Fruit fly (Drosophila melanogaster) whole organism, embryonic: ENCODE results near the gene CG15141.

Experiments
- Abd-B ChIP-seq: fragments of 200-800 bp; sonication (Bioruptor generic); optimal IDR thresholded peaks from 2 replicates; lab custom pipeline; 2018; ENCODE audit warnings: missing biosample characterization, mild to moderate bottlenecking, missing genetic modification characterization, moderate library complexity
- Adf1 ChIP-seq: fragments of 200-800 bp; sonication (Bioruptor generic); IDR thresholded peaks from 2 replicates; pipeline ENCODE4 v1.3.6; 2022; ENCODE audit warnings: missing biosample characterization, missing genetic modification characterization
- Asciz ChIP-seq: fragments of 200-800 bp; sonication (Bioruptor generic); optimal IDR thresholded peaks from 2 replicates; lab custom pipeline; 2017; ENCODE audit warnings: missing biosample characterization, mild to moderate bottlenecking, missing genetic modification characterization, missing genetic modification reagents
- Bdp1 ChIP-seq: fragments of 200-800 bp; sonication (Bioruptor generic); optimal IDR thresholded peaks from 3 replicates; lab custom pipeline; 2016; ENCODE audit warnings: missing biosample characterization, missing genetic modification characterization
- CG10462 ChIP-seq: fragments of 200-800 bp; sonication (Bioruptor generic); optimal IDR thresholded peaks from 2 replicates; lab custom pipeline; 2016; ENCODE audit warnings: missing biosample characterization, missing genetic modification characterization
- CG10959 ChIP-seq: fragments of 200-800 bp; sonication (Bioruptor generic); IDR thresholded peaks from 2 replicates; pipeline ENCODE4 v1.3.6; 2022; ENCODE audit warnings: missing biosample characterization, missing genetic modification characterization
- CG10979 ChIP-seq: fragments of 200-800 bp; sonication (Bioruptor generic); optimal IDR thresholded peaks from 2 replicates; lab custom pipeline; 2018; ENCODE audit warnings: missing biosample characterization, mild to moderate bottlenecking, missing genetic modification characterization, moderate library complexity
- CG12942 ChIP-seq: fragments of 200-800 bp; sonication (Bioruptor generic); optimal IDR thresholded peaks from 3 replicates; lab custom pipeline; 2016; ENCODE audit warnings: missing biosample characterization, missing genetic modification characterization
- CG1603 ChIP-seq: fragments of 200-800 bp; sonication (Bioruptor generic); optimal IDR thresholded peaks from 2 replicates; lab custom pipeline; 2019; ENCODE audit warnings: missing biosample characterization, mild to moderate bottlenecking, missing genetic modification characterization, moderate library complexity
- CG16863 ChIP-seq: fragments of 200-800 bp; sonication (Bioruptor generic); optimal IDR thresholded peaks from 3 replicates; lab custom pipeline; 2016; ENCODE audit warnings: missing biosample characterization, missing genetic modification characterization
- CG17361 ChIP-seq: fragments of 200-800 bp; sonication (Bioruptor generic); IDR thresholded peaks from 3 replicates; pipeline ENCODE4 v1.3.6; 2022; ENCODE audit warnings: missing biosample characterization, missing genetic modification characterization
- CG17385 ChIP-seq: fragments of 200-800 bp; sonication (Bioruptor generic); optimal IDR thresholded peaks from 3 replicates; lab custom pipeline; 2018; ENCODE audit warnings: missing biosample characterization, mild to moderate bottlenecking, missing genetic modification characterization
- CG2116 ChIP-seq: fragments of 200-800 bp; sonication (Bioruptor generic); optimal IDR thresholded peaks from 3 replicates; lab custom pipeline; 2018; ENCODE audit warnings: missing biosample characterization, mild to moderate bottlenecking, missing genetic modification characterization
- CG2678 ChIP-seq: fragments of 200-800 bp; sonication (Bioruptor generic); optimal IDR thresholded peaks from 3 replicates; lab custom pipeline; 2019; ENCODE audit warnings: missing biosample characterization, mild to moderate bottlenecking, missing genetic modification characterization, moderate library complexity
- CG30020 ChIP-seq: fragments of 200-800 bp; optimal IDR thresholded peaks from 2 replicates; lab custom pipeline; 2019; ENCODE audit warnings: missing biosample characterization, mild to moderate bottlenecking, missing genetic modification characterization, moderate library complexity
- CG32532 ChIP-seq: fragments of 200-800 bp; sonication (Bioruptor generic); IDR thresholded peaks from 2 replicates; pipeline ENCODE4 v1.3.6; 2022; ENCODE audit warnings: missing biosample characterization, missing genetic modification characterization
- CG34224 ChIP-seq: fragments of 200-800 bp; sonication (Bioruptor generic); IDR thresholded peaks from 3 replicates; pipeline ENCODE4 v1.3.6; 2022; ENCODE audit warnings: missing biosample characterization, missing genetic modification characterization; ENCODE audit not compliant: partially characterized antibody
- CG4617 ChIP-seq: fragments of 200-800 bp; sonication (Bioruptor generic); optimal IDR thresholded peaks from 3 replicates; lab custom pipeline; 2016; ENCODE audit warnings: missing biosample characterization, missing genetic modification characterization, borderline replicate concordance
- CG6765 ChIP-seq: fragments of 200-800 bp; sonication (Bioruptor generic); optimal IDR thresholded peaks from 3 replicates; lab custom pipeline; 2017; ENCODE audit warnings: missing biosample characterization, mild to moderate bottlenecking, missing genetic modification characterization
- CG6791 ChIP-seq: fragments of 200-800 bp; sonication (Bioruptor generic); IDR thresholded peaks from 3 replicates; pipeline ENCODE4 v1.3.6; 2022; ENCODE audit warnings: missing biosample characterization, missing genetic modification characterization; ENCODE audit not compliant: partially characterized antibody
- CG9437 ChIP-seq: fragments of 200-800 bp; sonication (Bioruptor generic); optimal IDR thresholded peaks from 2 replicates; lab custom pipeline; 2018; ENCODE audit warnings: missing biosample characterization, mild to moderate bottlenecking, missing genetic modification characterization
- CG9817 ChIP-seq: fragments of 200-800 bp; sonication (Bioruptor generic); optimal IDR thresholded peaks from 2 replicates; lab custom pipeline; 2018; ENCODE audit warnings: missing biosample characterization, mild to moderate bottlenecking, missing genetic modification characterization, moderate library complexity
- CG9876 ChIP-seq: fragments of 200-800 bp; sonication (Bioruptor generic); optimal IDR thresholded peaks from 2 replicates; lab custom pipeline; 2016; ENCODE audit warnings: missing biosample characterization, missing genetic modification characterization
- CHES-1-like ChIP-seq: fragments of 200-800 bp; sonication (Bioruptor generic); optimal IDR thresholded peaks from 2 replicates; lab custom pipeline; 2016; ENCODE audit warnings: missing biosample characterization, missing genetic modification characterization
- GATAe ChIP-seq: fragments of 200-800 bp; sonication (Bioruptor generic); conservative IDR thresholded peaks from 2 replicates; pipeline ENCODE4 v1.3.6; 2022; ENCODE audit warnings: missing biosample characterization, missing genetic modification characterization
- HHEX ChIP-seq: fragments of 200-800 bp; sonication (Bioruptor generic); optimal IDR thresholded peaks from 3 replicates; lab custom pipeline; 2017; ENCODE audit warnings: missing biosample characterization, mild to moderate bottlenecking, missing genetic modification characterization, missing genetic modification reagents
- NC2α ChIP-seq: fragments of 200-800 bp; sonication (Bioruptor generic); optimal IDR thresholded peaks from 2 replicates; lab custom pipeline; 2016; ENCODE audit warnings: missing biosample characterization, missing genetic modification characterization
- Nf-YB ChIP-seq: fragments of 200-800 bp; sonication (Bioruptor generic); optimal IDR thresholded peaks from 3 replicates; lab custom pipeline; 2019; ENCODE audit warnings: missing biosample characterization, mild to moderate bottlenecking, missing genetic modification characterization, moderate library complexity
- Ssrp ChIP-seq: fragments of 200-800 bp; sonication (Bioruptor generic); optimal IDR thresholded peaks from 2 replicates; lab custom pipeline; 2018; ENCODE audit warnings: missing biosample characterization, mild to moderate bottlenecking, missing genetic modification characterization, moderate library complexity
- Trl ChIP-seq, 3 experiments: fragments of >200 bp in 2 of 3; fragments of 200-800 bp in 1 of 3; sonication (Bioruptor generic) in 1 of 3; optimal IDR thresholded peaks; 2 replicates in 1 of 3; 3 replicates in 2 of 3; lab custom pipeline; 2016 to 2017; ENCODE audit warnings: missing biosample characterization in 1 of 3, missing genetic modification characterization in 1 of 3
- Usf ChIP-seq: fragments of 200-800 bp; sonication (Bioruptor generic); optimal IDR thresholded peaks from 2 replicates; lab custom pipeline; 2017; ENCODE audit warnings: missing genotype, missing biosample characterization, missing genetic modification characterization
- amos ChIP-seq: fragments of 200-800 bp; sonication (Bioruptor generic); IDR thresholded peaks from 2 replicates; pipeline ENCODE4 v1.3.6; 2022; ENCODE audit warnings: missing biosample characterization, missing genetic modification characterization; ENCODE audit not compliant: partially characterized antibody
- danr ChIP-seq: fragments of 200-800 bp; sonication (Bioruptor generic); IDR thresholded peaks from 2 replicates; pipeline ENCODE4 v1.3.6; 2022; ENCODE audit warnings: missing biosample characterization, missing genetic modification characterization
- eyg ChIP-seq: fragments of 200-800 bp; sonication (Bioruptor generic); optimal IDR thresholded peaks from 3 replicates; lab custom pipeline; 2016; ENCODE audit warnings: missing biosample characterization, missing genetic modification characterization
- fd3F ChIP-seq: fragments of 200-800 bp; sonication (Bioruptor generic); optimal IDR thresholded peaks from 2 replicates; lab custom pipeline; 2018; ENCODE audit warnings: missing biosample characterization, mild to moderate bottlenecking, missing genetic modification characterization, moderate library complexity
- fd64A ChIP-seq: fragments of 200-800 bp; sonication (Bioruptor generic); optimal IDR thresholded peaks from 3 replicates; lab custom pipeline; 2018; ENCODE audit warnings: missing biosample characterization, mild to moderate bottlenecking, missing genetic modification characterization
- ind ChIP-seq: fragments of 200-800 bp; sonication (Bioruptor generic); optimal IDR thresholded peaks from 3 replicates; lab custom pipeline; 2016; ENCODE audit warnings: missing biosample characterization, missing genetic modification characterization
- jumu ChIP-seq: fragments of 200-800 bp; sonication (Bioruptor generic); optimal IDR thresholded peaks from 3 replicates; lab custom pipeline; 2016; ENCODE audit warnings: missing biosample characterization, missing genetic modification characterization
- lov ChIP-seq, 2 experiments: fragments of 200-800 bp in 1 of 2; fragments of >200 bp in 1 of 2; sonication (Bioruptor generic) in 1 of 2; IDR thresholded peaks in 1 of 2; optimal IDR thresholded peaks in 1 of 2; 2 replicates in 1 of 2; 3 replicates in 1 of 2; pipeline versions ENCODE4 v1.3.6 to Lab custom; 2017 to 2022; ENCODE audit warnings: missing biosample characterization in 1 of 2, missing genetic modification characterization in 1 of 2
- nmo ChIP-seq: fragments of 200-800 bp; sonication (Bioruptor generic); optimal IDR thresholded peaks from 2 replicates; lab custom pipeline; 2018; ENCODE audit warnings: missing biosample characterization, mild to moderate bottlenecking, missing genetic modification characterization, moderate library complexity
- pho ChIP-seq: fragments of 200-800 bp; sonication (Bioruptor generic); optimal IDR thresholded peaks from 2 replicates; lab custom pipeline; 2016; ENCODE audit warnings: missing biosample characterization, missing genetic modification characterization
- sens-2 ChIP-seq: fragments of 200-800 bp; sonication (Bioruptor generic); IDR thresholded peaks from 2 replicates; pipeline ENCODE4 v1.3.6; 2022; ENCODE audit warnings: missing biosample characterization, missing genetic modification characterization
- ssp ChIP-seq: fragments of 200-800 bp; sonication (Bioruptor generic); IDR thresholded peaks from 2 replicates; pipeline ENCODE4 v1.3.6; 2022; ENCODE audit warnings: missing biosample characterization, missing genetic modification characterization
- stc ChIP-seq: fragments of 200-800 bp; sonication (Bioruptor generic); IDR thresholded peaks from 2 replicates; pipeline ENCODE4 v1.3.6; 2022; ENCODE audit warnings: missing biosample characterization, missing genetic modification characterization
- tll ChIP-seq, 2 experiments: fragments of 200-800 bp in 1 of 2; fragments of >200 bp in 1 of 2; sonication (Bioruptor generic) in 1 of 2; optimal IDR thresholded peaks; 2 replicates each; lab custom pipeline; 2017 to 2019; ENCODE audit warnings: missing biosample characterization in 2 of 2, missing genetic modification characterization in 2 of 2, mild to moderate bottlenecking in 1 of 2, moderate library complexity in 1 of 2
- twi ChIP-seq: fragments of 200-800 bp; optimal IDR thresholded peaks from 2 replicates; lab custom pipeline; 2019; ENCODE audit warnings: missing biosample characterization, mild to moderate bottlenecking, missing genetic modification characterization, moderate library complexity
- zen2 ChIP-seq: fragments of 200-800 bp; sonication (Bioruptor generic); IDR thresholded peaks from 3 replicates; pipeline ENCODE4 v1.3.6; 2022; ENCODE audit warnings: missing biosample characterization, missing genetic modification characterization; ENCODE audit not compliant: partially characterized antibody

Gene CG15141

dm6 chr2L:17429788-17430587, 19.5 kb downstream of the CG15141 start:
- TF ChIP-seq CG10979 (tag; lab: Kevin White, UChicago) = peak; percentile 98
- peak; percentile 93 for TF ChIP-seq danr
- peak; percentile 36 for TF ChIP-seq CG16863
- TF ChIP-seq tll (GFP tag; optimal IDR thresholded peaks at IDR 0.05; lab: Kevin White, UChicago) = no peak
- TF ChIP-seq CG12942 = peak; percentile 89
- TF ChIP-seq CG10959 (GFP tag; lab: Robert Waterston, UW) = peak; percentile 59; the same call in 1 of the 2 replicates
- TF ChIP-seq amos (GFP tag; lab: Robert Waterston, UW) = no peak
- peak; percentile 45 for TF ChIP-seq jumu (GFP tag; lab: Kevin White, UChicago)
- TF ChIP-seq fd64A (GFP tag; lab: Kevin White, UChicago) = peak; percentile 63
- peak; percentile 88 for TF ChIP-seq Nf-YB
- TF ChIP-seq CG17385 = peak; percentile 94
- TF ChIP-seq Bdp1 (GFP tag; lab: Kevin White, UChicago) = peak; percentile 26
- peak; percentile 99 for TF ChIP-seq CG2678 (tag; lab: Kevin White, UChicago)
- no peak for TF ChIP-seq zen2
- TF ChIP-seq CG32532 = peak; percentile 87
- peak; percentile 97 for TF ChIP-seq Abd-B (GFP tag; lab: Kevin White, UChicago)
- TF ChIP-seq pho = no peak
- peak; percentile 69 for TF ChIP-seq Ssrp
- TF ChIP-seq CG34224 = no peak
- no peak for TF ChIP-seq CG6791 (GFP tag; lab: Robert Waterston, UW)
- TF ChIP-seq fd3F (GFP tag; lab: Kevin White, UChicago) = peak; percentile 81
- TF ChIP-seq nmo (GFP tag; lab: Kevin White, UChicago) = peak; percentile 84
- peak; percentile 20 for TF ChIP-seq CG1603
- peak; percentile 100 for TF ChIP-seq CG17361 (GFP tag; lab: Robert Waterston, UW)
- peak; percentile 88 for TF ChIP-seq CG30020
- peak; percentile 95 for TF ChIP-seq ind (GFP tag; lab: Kevin White, UChicago)
- TF ChIP-seq Asciz (GFP tag; lab: Kevin White, UChicago) = peak; percentile 98
- peak; percentile 15 for TF ChIP-seq CHES-1-like (GFP tag; lab: Kevin White, UChicago)
- TF ChIP-seq lov (optimal IDR thresholded peaks at IDR 0.05; lab: Kevin White, UChicago) = no peak
- no peak for TF ChIP-seq lov (GFP tag; IDR thresholded peaks at IDR 0.05; lab: Robert Waterston, UW)
- peak; percentile 48 for TF ChIP-seq GATAe (GFP tag; lab: Robert Waterston, UW)
- peak; percentile 94 for TF ChIP-seq CG6765 (GFP tag; lab: Kevin White, UChicago)
- peak; percentile 96 for TF ChIP-seq CG9437 (GFP tag; lab: Kevin White, UChicago)
- TF ChIP-seq HHEX (GFP tag; lab: Kevin White, UChicago) = peak; percentile 94
- peak; percentile 67 for TF ChIP-seq Usf
- peak; percentile 11 for TF ChIP-seq eyg (GFP tag; lab: Kevin White, UChicago)
- TF ChIP-seq ssp (GFP tag; lab: Robert Waterston, UW) = peak; percentile 64
- 0 out of 2 replicates have a peak, but pooled peaks have one; percentile 12 for TF ChIP-seq sens-2
- TF ChIP-seq CG9876 = no peak
- TF ChIP-seq stc = peak; percentile 96
- TF ChIP-seq CG2116 (GFP tag; lab: Kevin White, UChicago) = peak; percentile 46
- TF ChIP-seq Trl (optimal IDR thresholded peaks at IDR 0.05; lab: Kevin White, UChicago) = peak; percentile 60 to 68
- TF ChIP-seq Trl (GFP tag; optimal IDR thresholded peaks at IDR 0.05; lab: Kevin White, UChicago) = no peak
- peak; percentile 53 for TF ChIP-seq CG4617 (GFP tag; lab: Kevin White, UChicago)
- TF ChIP-seq NC2α (GFP tag; lab: Kevin White, UChicago) = no peak
- peak; percentile 85 for TF ChIP-seq CG9817 (tag; lab: Kevin White, UChicago)
- TF ChIP-seq twi (tag; lab: Kevin White, UChicago) = peak; percentile 73
- peak; percentile 29 for TF ChIP-seq CG10462 (GFP tag; lab: Kevin White, UChicago)
- TF ChIP-seq Adf1 (GFP tag; lab: Robert Waterston, UW) = peak; percentile 47
